Worm (Caenorhabditis elegans) whole organism, mixed stage, embryonic: ENCODE results near the gene emb-8.

Experiments used
- ceh-43 ChIP-seq: fragments of 200-800 bp; sonication (Bioruptor generic); optimal IDR thresholded peaks from 2 replicates; lab custom pipeline; 2018; ENCODE audit warnings: mild to moderate bottlenecking, missing genetic modification characterization, moderate library complexity, missing compliant biosample characterization
- drap-1 ChIP-seq: fragments of 200-800 bp; sonication (Bioruptor generic); optimal IDR thresholded peaks from 3 replicates; lab custom pipeline; 2018; ENCODE audit warnings: mild to moderate bottlenecking, missing genetic modification characterization, missing compliant biosample characterization
- elt-1 ChIP-seq: sonication (generic microtip); optimal IDR thresholded peaks from 2 replicates; lab custom pipeline; 2017; ENCODE audit warnings: missing genetic modification characterization, mild to moderate bottlenecking, missing compliant biosample characterization, antibody characterized with exemption, moderate library complexity, borderline replicate concordance; ENCODE audit not compliant: insufficient read depth
- lin-32 ChIP-seq: fragments of 200-800 bp; sonication (Bioruptor generic); optimal IDR thresholded peaks from 2 replicates; lab custom pipeline; 2018; ENCODE audit warnings: mild to moderate bottlenecking, missing genetic modification characterization, missing compliant biosample characterization
- nhr-76 ChIP-seq: sonication (generic microtip); optimal IDR thresholded peaks from 2 replicates; lab custom pipeline; 2017; ENCODE audit warnings: missing biosample characterization, missing genetic modification characterization
- unc-62 ChIP-seq: fragments of 150-350 bp; optimal IDR thresholded peaks from 2 replicates; lab custom pipeline; 2014; ENCODE audit warnings: missing biosample characterization, missing genetic modification reagents, missing genetic modification characterization

DNA sequence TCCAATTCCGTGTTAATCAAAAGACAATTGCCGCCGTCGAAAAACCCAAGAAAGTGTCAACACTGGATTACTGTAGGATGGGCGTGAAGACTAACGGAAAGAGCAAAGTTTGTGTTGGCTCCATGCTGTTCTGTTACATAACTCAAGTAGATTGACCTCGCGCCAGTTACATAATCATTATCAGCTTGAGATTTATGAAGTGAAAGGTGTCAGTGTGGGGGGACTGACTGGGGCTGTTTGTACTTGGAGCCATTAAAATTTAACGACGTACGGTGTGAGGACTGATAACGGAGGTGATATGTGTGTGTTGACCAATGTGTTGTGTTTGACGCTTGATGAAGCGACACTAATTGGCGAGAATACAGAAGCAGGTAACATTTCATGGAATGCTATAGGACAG, 52.7 kb downstream of the emb-8 start:
- TF ChIP-seq lin-32 (GFP tag; lab: Kevin White, UChicago) (no peak), unc-62 (GFP tag; lab: Kevin White, UChicago) (no peak), ceh-43 (GFP tag; lab: Kevin White, UChicago) (no peak), nhr-76 (tag; lab: Kevin White, UChicago) (no peak), drap-1 (GFP tag; lab: Kevin White, UChicago) (no peak), elt-1 (tag; lab: Kevin White, UChicago) (no peak)
